Fruit fly (Drosophila melanogaster) whole organism: ENCODE results near the gene Act87E.

ENCODE experiments used
- CG8478 ChIP-seq: fragments of >200 bp; optimal IDR thresholded peaks from 2 replicates; lab custom pipeline; 2018; ENCODE audit warnings: inconsistent platforms
- Dll ChIP-seq: fragments of >200 bp; optimal IDR thresholded peaks from 2 replicates; lab custom pipeline; 2017
- EcR ChIP-seq, 2 experiments: fragments of >200 bp; optimal IDR thresholded peaks; 2 replicates each; lab custom pipeline; 2017; ENCODE audit warnings: missing biosample characterization in 2 of 2, missing genetic modification characterization in 2 of 2, missing genetic modification reagents in 2 of 2
- pan ChIP-seq: fragments of >200 bp; optimal IDR thresholded peaks from 2 replicates; lab custom pipeline; 2017
- psq ChIP-seq: fragments of >200 bp; optimal IDR thresholded peaks from 2 replicates; lab custom pipeline; 2017
- usp ChIP-seq: fragments of >200 bp; optimal IDR thresholded peaks from 2 replicates; lab custom pipeline; 2017; ENCODE audit warnings: missing biosample characterization, missing genetic modification characterization, mixed read lengths

Act87E gene

DNA sequence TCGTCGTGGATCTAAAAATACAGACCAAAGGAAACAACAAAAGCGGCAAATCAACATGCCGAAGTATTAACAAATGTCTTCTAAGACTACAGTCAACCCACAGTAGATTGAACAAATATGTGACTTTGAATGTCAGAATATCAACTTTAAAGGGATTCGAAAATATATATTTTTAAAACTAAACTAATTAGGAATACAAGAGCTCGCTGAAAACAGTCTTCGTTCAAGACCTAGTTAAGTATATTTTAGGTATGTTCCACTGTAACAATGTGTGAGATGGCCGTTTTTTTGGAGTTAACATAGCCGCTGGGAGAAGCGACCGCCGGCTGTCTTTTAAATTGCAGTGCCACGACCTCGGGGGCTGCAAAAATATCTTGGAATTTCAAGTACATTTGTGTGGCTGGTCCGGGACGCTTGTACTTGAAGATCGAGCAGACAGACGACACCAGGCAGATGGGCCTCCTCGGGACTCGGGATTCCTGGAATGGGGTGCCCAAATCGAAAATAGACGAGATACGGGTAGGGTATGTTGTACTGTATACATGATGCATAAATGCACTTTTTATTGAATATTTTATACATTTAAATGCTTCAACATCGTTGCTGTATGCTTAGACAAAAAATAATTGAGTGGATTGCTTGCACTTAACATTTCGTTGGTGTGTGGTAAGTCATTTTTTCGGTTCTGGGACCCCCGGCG is 2.7 kb downstream of the Act87E start:
- no peak for TF ChIP-seq psq
- TF ChIP-seq Dll (lab: Kevin White, UChicago): no peak
- TF ChIP-seq CG8478 (lab: Kevin White, UChicago): no peak
- no peak for TF ChIP-seq EcR (GFP tag; optimal IDR thresholded peaks at IDR 0.05; lab: Kevin White, UChicago)
- TF ChIP-seq pan: no peak
- no peak for TF ChIP-seq usp (GFP tag; lab: Kevin White, UChicago)

DNA sequence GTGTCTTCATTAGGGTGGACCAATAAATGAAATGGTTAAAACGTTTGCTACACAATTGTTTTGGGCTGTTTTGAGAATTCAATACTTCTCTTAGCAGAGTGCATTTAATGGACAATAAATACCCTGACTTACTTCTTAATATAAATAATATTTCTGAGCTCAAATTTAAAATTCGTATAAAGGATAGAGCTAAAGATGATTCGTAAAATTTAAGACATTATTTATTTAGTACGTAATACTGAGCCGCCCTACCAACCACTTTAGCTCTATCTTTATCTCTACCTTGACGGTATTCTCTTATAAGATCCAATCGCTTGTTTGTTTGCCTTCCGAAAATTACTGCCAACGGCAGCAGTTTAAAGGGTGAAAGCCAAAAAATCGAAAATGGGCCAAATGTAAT is 7.8 kb downstream of the Act87E start:
- TF ChIP-seq Dll (lab: Kevin White, UChicago): no peak
- TF ChIP-seq psq: no peak
- TF ChIP-seq EcR (GFP tag; optimal IDR thresholded peaks at IDR 0.05; lab: Kevin White, UChicago): no peak
- no peak for TF ChIP-seq usp (GFP tag; lab: Kevin White, UChicago)
- TF ChIP-seq CG8478 (lab: Kevin White, UChicago): no peak
- TF ChIP-seq pan: no peak

DNA sequence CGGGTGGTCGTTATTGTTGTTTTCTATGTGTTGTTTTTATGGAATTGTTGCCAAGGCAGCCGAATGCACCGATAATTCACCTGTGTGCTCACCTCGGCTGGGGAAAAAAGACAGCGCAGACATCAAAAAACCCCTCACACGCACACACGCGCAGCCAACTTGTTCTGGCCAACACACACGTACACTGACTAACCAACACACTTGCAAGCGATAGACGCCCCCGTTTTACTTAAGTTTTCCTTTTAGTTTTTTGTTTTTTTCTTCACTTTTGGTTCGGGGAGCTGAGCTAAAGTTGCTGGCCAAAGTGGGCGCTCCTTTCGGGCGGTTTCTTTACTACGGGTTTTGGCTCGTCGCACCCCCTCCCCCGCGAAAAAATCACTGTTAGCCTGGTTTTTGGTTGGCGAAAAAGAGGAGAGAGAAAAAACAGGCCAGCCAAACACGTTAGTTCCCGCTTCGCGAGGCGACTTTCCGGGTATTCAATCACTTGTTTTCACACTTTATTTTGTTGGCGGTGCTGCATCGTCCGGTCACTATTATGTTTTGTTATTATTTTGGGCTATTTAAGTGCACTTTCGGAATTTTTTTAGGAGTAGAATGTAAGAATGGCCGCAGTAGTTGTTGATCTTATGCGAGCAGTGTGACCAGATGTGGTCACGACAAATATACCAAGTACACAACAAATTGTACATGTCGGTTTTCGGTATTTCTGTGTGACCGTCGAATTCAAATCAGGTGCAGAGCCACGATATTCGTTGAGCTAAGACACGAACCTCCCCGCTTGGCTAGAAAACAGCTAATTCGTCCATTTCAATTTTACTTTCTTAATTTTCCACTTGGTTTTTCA is 8.8 kb downstream of the Act87E start, which contains the start of gene yrt:
yrt (minus strand) TSS at position 660 of the 844 bp plus-strand sequence.
- TF ChIP-seq CG8478 (lab: Kevin White, UChicago): no peak
- TF ChIP-seq EcR (GFP tag; optimal IDR thresholded peaks at IDR 0.05; lab: Kevin White, UChicago): no peak
- no peak for TF ChIP-seq psq
- TF ChIP-seq Dll (lab: Kevin White, UChicago): no peak
- TF ChIP-seq usp (GFP tag; lab: Kevin White, UChicago): no peak

DNA sequence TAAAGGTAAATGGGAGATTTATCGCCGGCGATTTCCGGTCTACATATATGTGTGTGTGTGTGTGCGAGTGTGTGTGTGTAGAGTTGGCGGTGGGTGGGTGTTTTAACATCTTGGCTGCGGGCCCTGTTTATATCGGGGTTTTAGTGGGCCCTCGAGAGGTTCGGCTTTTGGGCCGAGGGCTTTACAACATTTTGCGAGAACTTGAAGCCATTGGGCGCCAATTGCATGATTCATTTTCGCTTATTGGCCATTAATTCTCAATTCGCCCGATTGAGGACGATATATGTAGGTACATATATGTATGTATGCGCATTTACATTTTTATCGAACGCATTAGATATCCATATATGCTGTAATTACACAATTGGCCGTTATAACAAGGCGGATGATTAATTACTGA is 10.1 kb downstream of the Act87E start:
- TF ChIP-seq EcR (GFP tag; optimal IDR thresholded peaks at IDR 0.05; lab: Kevin White, UChicago): no peak
- TF ChIP-seq psq: no peak
- TF ChIP-seq pan: no peak
- no peak for TF ChIP-seq usp (GFP tag; lab: Kevin White, UChicago)
- no peak for TF ChIP-seq CG8478 (lab: Kevin White, UChicago)
- no peak for TF ChIP-seq Dll (lab: Kevin White, UChicago)

DNA sequence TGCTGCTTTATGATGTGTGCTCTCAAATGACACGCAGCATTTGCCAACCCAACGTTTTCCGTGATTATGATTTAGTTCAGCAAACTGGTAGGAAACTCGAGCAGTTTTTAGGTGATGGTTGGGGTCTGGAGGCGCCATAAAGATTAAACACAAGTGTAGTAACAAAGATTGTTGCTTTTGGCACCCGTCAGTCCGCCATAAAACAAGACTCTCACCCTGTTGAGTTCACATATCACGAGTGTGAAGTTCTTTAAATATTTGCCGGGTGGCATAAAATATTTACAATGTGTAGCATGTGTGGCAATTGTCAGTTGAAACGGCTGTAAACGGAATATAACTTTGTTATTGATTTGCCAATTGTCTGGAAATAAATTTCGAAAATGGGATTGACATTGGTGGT is 15.9 kb downstream of the Act87E start:
- no peak for TF ChIP-seq psq
- no peak for TF ChIP-seq pan
- no peak for TF ChIP-seq usp (GFP tag; lab: Kevin White, UChicago)
- no peak for TF ChIP-seq EcR (GFP tag; optimal IDR thresholded peaks at IDR 0.05; lab: Kevin White, UChicago)
- no peak for TF ChIP-seq CG8478 (lab: Kevin White, UChicago)
- no peak for TF ChIP-seq Dll (lab: Kevin White, UChicago)

DNA sequence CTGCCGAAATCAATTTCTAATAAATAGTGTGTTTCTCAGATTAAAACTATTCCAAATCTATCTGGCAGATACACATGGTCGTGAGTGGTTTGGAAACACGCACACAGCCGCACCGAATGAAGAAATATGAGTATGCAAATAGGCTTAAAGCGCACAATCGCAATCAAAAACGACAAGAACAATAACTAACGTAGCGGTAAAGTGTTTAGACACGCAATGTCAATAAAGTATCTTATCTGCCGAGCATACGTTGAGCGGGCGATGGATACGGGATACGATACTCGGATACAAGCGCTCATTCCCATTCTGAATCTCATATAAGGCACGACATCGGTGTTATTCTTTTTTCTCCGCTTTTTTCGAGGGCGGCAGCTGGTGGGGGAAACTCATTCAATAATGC is 20.3 kb downstream of the Act87E start:
- TF ChIP-seq Dll (lab: Kevin White, UChicago): no peak
- no peak for TF ChIP-seq psq
- TF ChIP-seq CG8478 (lab: Kevin White, UChicago): no peak
- TF ChIP-seq EcR (GFP tag; optimal IDR thresholded peaks at IDR 0.05; lab: Kevin White, UChicago): no peak
- no peak for TF ChIP-seq pan
- TF ChIP-seq usp (GFP tag; lab: Kevin White, UChicago): no peak

DNA sequence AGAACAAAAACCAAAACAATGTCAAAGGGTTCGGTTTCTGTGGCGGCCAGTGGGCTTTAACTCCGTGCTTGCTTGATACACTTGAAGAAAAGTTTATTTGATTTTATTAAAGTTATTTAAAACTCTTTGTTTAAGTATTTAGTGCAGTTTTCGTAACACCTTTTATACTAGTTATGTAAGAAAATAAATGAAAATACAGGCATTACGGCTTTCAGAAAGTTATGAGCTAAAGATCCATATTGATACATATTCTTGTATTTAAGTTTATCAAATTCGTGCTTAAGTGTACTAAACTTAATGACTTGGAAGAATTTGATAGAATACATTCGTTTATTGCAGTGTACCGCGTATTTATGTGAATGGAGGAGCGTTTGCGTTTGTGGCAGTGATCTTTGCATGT is 20.7 kb downstream of the Act87E start:
- TF ChIP-seq psq (no peak), EcR (GFP tag; optimal IDR thresholded peaks at IDR 0.05; lab: Kevin White, UChicago) (no peak), usp (GFP tag; lab: Kevin White, UChicago) (no peak), pan (no peak), CG8478 (lab: Kevin White, UChicago) (no peak), Dll (lab: Kevin White, UChicago) (no peak)

DNA sequence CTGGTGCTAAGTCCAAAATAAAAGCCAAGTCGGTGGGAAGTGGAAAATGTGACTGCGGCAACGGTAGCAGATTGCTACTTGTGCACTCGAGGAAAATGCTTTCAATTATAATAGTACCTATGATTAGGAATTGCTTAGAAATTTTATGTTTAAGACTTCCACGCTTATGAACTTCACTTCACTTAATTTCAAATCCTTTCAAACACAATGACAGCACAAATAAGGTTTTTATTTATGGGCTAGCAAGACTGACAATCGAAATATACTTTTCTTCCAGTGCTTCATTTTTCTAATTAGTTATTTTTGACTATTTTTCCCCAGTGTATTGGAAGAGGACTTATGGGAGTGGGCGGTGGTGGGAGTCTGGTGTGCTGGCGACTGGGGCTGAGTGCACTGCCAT is 22.6 kb downstream of the Act87E start:
- TF ChIP-seq usp (GFP tag; lab: Kevin White, UChicago): no peak
- no peak for TF ChIP-seq CG8478 (lab: Kevin White, UChicago)
- no peak for TF ChIP-seq psq
- no peak for TF ChIP-seq Dll (lab: Kevin White, UChicago)
- TF ChIP-seq EcR (GFP tag; optimal IDR thresholded peaks at IDR 0.05; lab: Kevin White, UChicago): no peak
- no peak for TF ChIP-seq pan

DNA sequence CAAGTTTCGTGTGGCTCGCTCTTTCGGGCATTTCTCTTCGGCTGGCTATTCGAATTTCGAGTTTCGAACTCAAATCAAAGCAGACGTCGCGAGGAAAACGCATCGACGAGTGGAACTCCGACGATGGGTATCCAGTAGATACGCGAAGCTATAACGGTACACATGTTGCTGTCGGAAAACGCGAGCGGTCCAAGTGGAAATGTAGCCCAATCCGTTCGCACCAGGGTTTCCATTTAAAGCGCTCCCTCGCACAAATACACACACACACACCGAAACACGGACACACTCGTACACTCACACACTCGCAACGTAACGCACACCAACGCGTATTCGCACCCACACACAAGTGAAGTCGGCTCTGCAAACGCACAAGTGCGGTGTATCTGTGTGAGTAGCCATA is 24.6 kb downstream of the Act87E start, which contains the start of gene side-IV:
side-IV (plus strand) TSS at position 253 of the 400 bp plus-strand sequence.
- TF ChIP-seq pan: no peak
- no peak for TF ChIP-seq Dll (lab: Kevin White, UChicago)
- TF ChIP-seq usp (GFP tag; lab: Kevin White, UChicago): no peak
- no peak for TF ChIP-seq psq
- no peak for TF ChIP-seq CG8478 (lab: Kevin White, UChicago)
- TF ChIP-seq EcR (GFP tag; optimal IDR thresholded peaks at IDR 0.05; lab: Kevin White, UChicago): no peak

DNA sequence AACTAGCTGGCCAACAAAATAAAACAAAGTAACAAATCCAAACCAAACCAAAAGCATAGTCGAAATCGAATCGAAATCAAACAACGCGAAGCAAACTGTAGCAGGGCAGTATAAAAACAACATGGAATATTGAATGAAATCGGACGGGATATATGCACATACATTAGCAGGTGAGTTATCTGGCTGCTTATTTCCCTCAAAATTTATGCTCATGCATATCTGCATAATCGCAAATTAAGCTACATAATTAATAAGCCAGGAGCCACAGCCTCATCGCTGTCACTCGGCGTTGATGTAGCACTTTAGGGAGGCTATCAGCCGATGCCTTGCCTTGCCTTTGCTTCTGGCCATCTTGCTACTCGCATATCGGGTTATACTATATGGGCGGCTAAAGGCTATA is 26.5 kb downstream of the Act87E start:
- TF ChIP-seq EcR (GFP tag; optimal IDR thresholded peaks at IDR 0.05; lab: Kevin White, UChicago) (no peak), psq (no peak), CG8478 (lab: Kevin White, UChicago) (no peak), Dll (lab: Kevin White, UChicago) (no peak), pan (no peak), usp (GFP tag; lab: Kevin White, UChicago) (no peak)

DNA sequence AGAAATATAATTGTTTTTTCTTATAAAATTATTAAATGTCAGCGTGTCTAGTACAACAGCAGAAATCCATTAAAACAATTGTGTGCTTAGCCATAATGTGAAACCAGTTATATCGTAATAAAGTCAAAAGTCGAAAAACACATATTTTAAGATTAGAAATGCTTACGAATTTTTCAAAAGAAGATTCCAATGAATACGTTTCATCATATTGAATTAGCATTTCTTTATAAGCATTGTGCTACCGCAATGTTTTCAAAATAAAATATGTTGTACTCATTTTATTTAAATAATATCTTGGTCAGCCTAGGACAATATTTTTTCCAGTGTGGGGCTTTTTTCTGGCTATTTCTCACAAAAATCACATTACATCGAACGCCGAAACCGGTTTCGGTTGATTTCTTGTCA is 27.1 kb downstream of the Act87E start:
- TF ChIP-seq CG8478 (lab: Kevin White, UChicago) (no peak), pan (no peak), usp (GFP tag; lab: Kevin White, UChicago) (no peak), Dll (lab: Kevin White, UChicago) (no peak), psq (no peak), EcR (GFP tag; optimal IDR thresholded peaks at IDR 0.05; lab: Kevin White, UChicago) (no peak)

DNA sequence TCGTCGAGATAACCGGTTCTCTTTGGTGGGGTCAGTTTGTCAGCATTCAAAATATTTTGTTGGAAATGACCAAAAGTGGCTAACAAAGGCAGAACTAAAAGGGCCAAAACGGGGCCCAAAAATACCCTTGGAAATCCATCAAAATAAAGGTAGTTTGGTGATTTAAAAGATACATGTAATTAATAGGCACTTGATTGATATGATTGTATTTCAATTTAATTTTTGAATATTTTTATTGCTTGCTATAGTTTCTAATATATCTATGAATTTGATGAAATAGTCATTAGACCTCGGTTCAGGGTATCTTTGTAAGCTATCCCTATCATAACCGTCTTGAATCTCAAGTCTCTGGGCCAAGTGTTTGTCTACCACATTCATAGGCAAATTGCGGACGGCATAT is 28.2 kb downstream of the Act87E start:
- TF ChIP-seq pan (no peak), psq (no peak), CG8478 (lab: Kevin White, UChicago) (no peak), usp (GFP tag; lab: Kevin White, UChicago) (no peak), Dll (lab: Kevin White, UChicago) (no peak), EcR (GFP tag; optimal IDR thresholded peaks at IDR 0.05; lab: Kevin White, UChicago) (no peak)
